Fruit fly (Drosophila melanogaster) whole organism, embryonic: Measurements from ENCODE around the gene CG6012.

Source experiments
- ATbp ChIP-seq: fragments of 200-800 bp; sonication (Bioruptor generic); optimal IDR thresholded peaks from 2 replicates; lab custom pipeline; 2017; ENCODE audit warnings: missing biosample characterization, mild to moderate bottlenecking, missing genetic modification characterization, missing genetic modification reagents
- Abd-B ChIP-seq: fragments of 200-800 bp; sonication (Bioruptor generic); optimal IDR thresholded peaks from 2 replicates; lab custom pipeline; 2018; ENCODE audit warnings: missing biosample characterization, mild to moderate bottlenecking, missing genetic modification characterization, moderate library complexity
- Adf1 ChIP-seq: fragments of 200-800 bp; sonication (Bioruptor generic); IDR thresholded peaks from 2 replicates; pipeline ENCODE4 v1.3.6; 2022; ENCODE audit warnings: missing biosample characterization, missing genetic modification characterization
- Asciz ChIP-seq: fragments of 200-800 bp; sonication (Bioruptor generic); optimal IDR thresholded peaks from 2 replicates; lab custom pipeline; 2017; ENCODE audit warnings: missing biosample characterization, mild to moderate bottlenecking, missing genetic modification characterization, missing genetic modification reagents
- B-H1 ChIP-seq: fragments of 200-800 bp; sonication (Bioruptor generic); IDR thresholded peaks from 3 replicates; pipeline ENCODE4 v1.3.6; 2022; ENCODE audit warnings: missing biosample characterization, missing genetic modification characterization
- CG10462 ChIP-seq: fragments of 200-800 bp; sonication (Bioruptor generic); optimal IDR thresholded peaks from 2 replicates; lab custom pipeline; 2016; ENCODE audit warnings: missing biosample characterization, missing genetic modification characterization
- CG10543 ChIP-seq: fragments of 200-800 bp; sonication (Bioruptor generic); optimal IDR thresholded peaks from 3 replicates; lab custom pipeline; 2017; ENCODE audit warnings: missing biosample characterization, mild to moderate bottlenecking, missing genetic modification characterization, moderate library complexity
- CG15269 ChIP-seq: fragments of 200-800 bp; sonication (Bioruptor generic); optimal IDR thresholded peaks from 2 replicates; lab custom pipeline; 2018; ENCODE audit warnings: missing biosample characterization, mild to moderate bottlenecking, missing genetic modification characterization, moderate library complexity
- CG17359 ChIP-seq: fragments of 200-800 bp; sonication (Bioruptor generic); optimal IDR thresholded peaks from 3 replicates; lab custom pipeline; 2018; ENCODE audit warnings: missing biosample characterization, mild to moderate bottlenecking, missing genetic modification characterization, moderate library complexity
- CG17361 ChIP-seq: fragments of 200-800 bp; sonication (Bioruptor generic); IDR thresholded peaks from 3 replicates; pipeline ENCODE4 v1.3.6; 2022; ENCODE audit warnings: missing biosample characterization, missing genetic modification characterization
- CG17568 ChIP-seq: fragments of 200-800 bp; sonication (Bioruptor generic); optimal IDR thresholded peaks from 2 replicates; lab custom pipeline; 2018; ENCODE audit warnings: missing biosample characterization, mild to moderate bottlenecking, missing genetic modification characterization, moderate library complexity
- CG17802 ChIP-seq: fragments of 200-800 bp; sonication (Bioruptor generic); optimal IDR thresholded peaks from 2 replicates; lab custom pipeline; 2018; ENCODE audit warnings: missing biosample characterization, mild to moderate bottlenecking, missing genetic modification characterization, moderate library complexity
- CG31224 ChIP-seq: fragments of 200-800 bp; sonication (Bioruptor generic); IDR thresholded peaks from 2 replicates; pipeline ENCODE4 v1.3.6; 2022; ENCODE audit warnings: missing biosample characterization, missing genetic modification characterization
- CG32532 ChIP-seq: fragments of 200-800 bp; sonication (Bioruptor generic); IDR thresholded peaks from 2 replicates; pipeline ENCODE4 v1.3.6; 2022; ENCODE audit warnings: missing biosample characterization, missing genetic modification characterization
- CG34376 ChIP-seq: fragments of 200-800 bp; sonication (Bioruptor generic); optimal IDR thresholded peaks from 2 replicates; lab custom pipeline; 2018; ENCODE audit warnings: missing biosample characterization, mild to moderate bottlenecking, missing genetic modification characterization
- CG3726 ChIP-seq: fragments of 200-800 bp; sonication (Bioruptor generic); IDR thresholded peaks from 3 replicates; pipeline ENCODE4, ENCODE4 v1.3.6; 2022; ENCODE audit warnings: missing biosample characterization, missing genetic modification characterization
- CG6175 ChIP-seq: fragments of 200-800 bp; sonication (Bioruptor generic); IDR thresholded peaks from 3 replicates; pipeline ENCODE4 v1.3.6; 2022; ENCODE audit warnings: missing biosample characterization, missing genetic modification characterization
- Dbx ChIP-seq: fragments of 200-800 bp; sonication (Bioruptor generic); IDR thresholded peaks from 3 replicates; pipeline ENCODE4 v1.3.6; 2022; ENCODE audit warnings: missing biosample characterization, missing genetic modification characterization
- Ets65A ChIP-seq: fragments of 200-800 bp; sonication (Bioruptor generic); peaks from one replicate; lab custom pipeline; 2016; ENCODE audit warnings: missing biosample characterization, missing genetic modification characterization
- HHEX ChIP-seq: fragments of 200-800 bp; sonication (Bioruptor generic); optimal IDR thresholded peaks from 3 replicates; lab custom pipeline; 2017; ENCODE audit warnings: missing biosample characterization, mild to moderate bottlenecking, missing genetic modification characterization, missing genetic modification reagents
- Lhr ChIP-seq: fragments of 200-800 bp; sonication (Bioruptor generic); optimal IDR thresholded peaks from 3 replicates; lab custom pipeline; 2017; ENCODE audit warnings: mild to moderate bottlenecking, missing biosample characterization, missing genetic modification reagents, missing genetic modification characterization
- Lim3 ChIP-seq: fragments of 200-800 bp; sonication (Bioruptor generic); IDR thresholded peaks from 2 replicates; pipeline ENCODE4 v1.3.6; 2022; ENCODE audit warnings: missing biosample characterization, missing genetic modification characterization
- Med ChIP-seq: fragments of 200-800 bp; sonication (Bioruptor generic); peaks from one replicate; lab custom pipeline; 2016; ENCODE audit warnings: missing biosample characterization, missing genetic modification characterization, mild to moderate bottlenecking, inconsistent platforms, moderate library complexity
- Nf-YA ChIP-seq: fragments of 200-800 bp; sonication (Bioruptor generic); IDR thresholded peaks from 2 replicates; pipeline ENCODE4 v1.3.6; 2022; ENCODE audit warnings: missing biosample characterization, missing genetic modification characterization
- Pdp1 ChIP-seq, 2 experiments: fragments of 200-800 bp; sonication (Bioruptor generic); optimal IDR thresholded peaks; 3 replicates each; lab custom pipeline; 2016; ENCODE audit warnings: missing biosample characterization in 2 of 2, missing genetic modification characterization in 2 of 2, mild to moderate bottlenecking in 1 of 2, moderate library complexity in 1 of 2
- Six4 ChIP-seq: fragments of 200-800 bp; sonication (Bioruptor generic); optimal IDR thresholded peaks from 2 replicates; lab custom pipeline; 2016; ENCODE audit warnings: missing biosample characterization, missing genetic modification characterization
- TFAM ChIP-seq: fragments of 200-800 bp; sonication (Bioruptor generic); optimal IDR thresholded peaks from 2 replicates; lab custom pipeline; 2017; ENCODE audit warnings: missing biosample characterization, missing genetic modification characterization, inconsistent platforms
- YL-1 ChIP-seq: fragments of 200-800 bp; sonication (Bioruptor generic); optimal IDR thresholded peaks from 3 replicates; lab custom pipeline; 2017; ENCODE audit warnings: missing biosample characterization, mild to moderate bottlenecking, missing genetic modification characterization
- cas ChIP-seq: fragments of 200-800 bp; sonication (Bioruptor generic); IDR thresholded peaks from 2 replicates; pipeline ENCODE4 v1.3.6; 2022; ENCODE audit warnings: missing biosample characterization, missing genetic modification characterization
- crc ChIP-seq: fragments of 200-800 bp; sonication (Bioruptor generic); optimal IDR thresholded peaks from 2 replicates; lab custom pipeline; 2016; ENCODE audit warnings: missing biosample characterization, missing genetic modification characterization
- cwo ChIP-seq: fragments of 200-800 bp; sonication (Bioruptor generic); optimal IDR thresholded peaks from 3 replicates; lab custom pipeline; 2017; ENCODE audit warnings: missing biosample characterization, missing genetic modification characterization, mild to moderate bottlenecking, moderate library complexity, missing genetic modification reagents
- exex ChIP-seq: fragments of 200-800 bp; sonication (Bioruptor generic); optimal IDR thresholded peaks from 4 replicates; lab custom pipeline; 2018; ENCODE audit warnings: missing biosample characterization, mild to moderate bottlenecking, missing genetic modification characterization, moderate library complexity
- ham ChIP-seq: fragments of 200-800 bp; sonication (Bioruptor generic); IDR thresholded peaks from 2 replicates; pipeline ENCODE4 v1.3.6; 2022; ENCODE audit warnings: missing biosample characterization, missing genetic modification characterization
- hb ChIP-seq: fragments of 200-800 bp; sonication (Bioruptor generic); IDR thresholded peaks from 3 replicates; pipeline ENCODE4 v1.3.6; 2022; ENCODE audit warnings: missing biosample characterization, missing genetic modification characterization; ENCODE audit not compliant: partially characterized antibody
- org-1 ChIP-seq: fragments of 200-800 bp; sonication (Bioruptor generic); optimal IDR thresholded peaks from 2 replicates; lab custom pipeline; 2017; ENCODE audit warnings: missing biosample characterization, missing genetic modification characterization
- otp ChIP-seq: fragments of 200-800 bp; sonication (Bioruptor generic); IDR thresholded peaks from 3 replicates; pipeline ENCODE4, ENCODE4 v1.3.6; 2022; ENCODE audit warnings: missing biosample characterization, missing genetic modification characterization
- scrt ChIP-seq: fragments of 200-800 bp; sonication (Bioruptor generic); optimal IDR thresholded peaks from 2 replicates; lab custom pipeline; 2018; ENCODE audit warnings: missing biosample characterization, mild to moderate bottlenecking, missing genetic modification characterization, moderate library complexity
- sd ChIP-seq: fragments of 200-800 bp; sonication (Bioruptor generic); optimal IDR thresholded peaks from 3 replicates; lab custom pipeline; 2018; ENCODE audit warnings: missing biosample characterization, mild to moderate bottlenecking, missing genetic modification characterization, moderate library complexity
- sens ChIP-seq: fragments of 200-800 bp; sonication (Bioruptor generic); peaks from one replicate; lab custom pipeline; 2016; ENCODE audit warnings: missing biosample characterization, missing genetic modification characterization
- sug ChIP-seq: fragments of 200-800 bp; optimal IDR thresholded peaks from 2 replicates; lab custom pipeline; 2019; ENCODE audit warnings: missing biosample characterization, mild to moderate bottlenecking, missing genetic modification characterization, moderate library complexity
- trh ChIP-seq: fragments of 200-800 bp; sonication (Bioruptor generic); optimal IDR thresholded peaks from 2 replicates; lab custom pipeline; 2016; ENCODE audit warnings: missing biosample characterization, missing genetic modification characterization
- unc-4 ChIP-seq: fragments of 200-800 bp; sonication (Bioruptor generic); IDR thresholded peaks from 2 replicates; pipeline ENCODE4 v1.3.6; 2022; ENCODE audit warnings: missing biosample characterization, missing genetic modification characterization; ENCODE audit not compliant: partially characterized antibody
- wdn ChIP-seq: fragments of 200-800 bp; sonication (Bioruptor generic); IDR thresholded peaks from 2 replicates; pipeline ENCODE4 v1.3.6; 2022; ENCODE audit warnings: missing biosample characterization, missing genetic modification characterization

CG6012 gene

dm6 chr2L:16886459-16886858 lies 25.2 kb upstream of the CG6012 start (continued):
- TF ChIP-seq org-1 (GFP tag; lab: Kevin White, UChicago) (no peak), CG17359 (tag; lab: Kevin White, UChicago) (no peak), sug (tag; lab: Kevin White, UChicago) (peak; percentile 44), cas (GFP tag; lab: Robert Waterston, UW) (no peak), crc (GFP tag; lab: Kevin White, UChicago) (no peak), scrt (GFP tag; lab: Kevin White, UChicago) (no peak), cwo (GFP tag; lab: Kevin White, UChicago) (no peak), CG3726 (no peak), Six4 (no peak), unc-4 (GFP tag; lab: Robert Waterston, UW) (no peak), YL-1 (GFP tag; lab: Kevin White, UChicago) (no peak), trh (GFP tag; lab: Kevin White, UChicago) (no peak), wdn (no peak), CG17802 (tag; lab: Kevin White, UChicago) (no peak)
- TF ChIP-seq, all 482 proteins: peak for 26

dm6 chr2L:16885347-16885746 lies 24.1 kb upstream of the CG6012 start:
- peak; percentile 50 for TF ChIP-seq Med (GFP tag; lab: Kevin White, UChicago)
- 0 out of 3 replicates have a peak, but pooled peaks have one; percentile 11 for TF ChIP-seq Dbx
- TF ChIP-seq Ets65A (GFP tag; lab: Kevin White, UChicago), result peak; percentile 31
- 0 out of 3 replicates have a peak, but pooled peaks have one; percentile 20 for TF ChIP-seq CG17361 (GFP tag; lab: Robert Waterston, UW)
- 0 out of 3 replicates have a peak, but pooled peaks have one; percentile 10 for TF ChIP-seq hb
- no peak for TF ChIP-seq Pdp1 (GFP tag; optimal IDR thresholded peaks at IDR 0.05; lab: Kevin White, UChicago)

- TF ChIP-seq CG31224 (no peak), sd (tag; lab: Kevin White, UChicago) (peak; percentile 49), exex (peak; percentile 86), Adf1 (GFP tag; lab: Robert Waterston, UW) (no peak), B-H1 (GFP tag; lab: Robert Waterston, UW) (no peak), Lhr (GFP tag; lab: Kevin White, UChicago) (no peak), CG17568 (GFP tag; lab: Kevin White, UChicago) (no peak)
These were observed 23.4 kb upstream of the CG6012 start for dm6 chr2L:16884702-16885101.

DNA sequence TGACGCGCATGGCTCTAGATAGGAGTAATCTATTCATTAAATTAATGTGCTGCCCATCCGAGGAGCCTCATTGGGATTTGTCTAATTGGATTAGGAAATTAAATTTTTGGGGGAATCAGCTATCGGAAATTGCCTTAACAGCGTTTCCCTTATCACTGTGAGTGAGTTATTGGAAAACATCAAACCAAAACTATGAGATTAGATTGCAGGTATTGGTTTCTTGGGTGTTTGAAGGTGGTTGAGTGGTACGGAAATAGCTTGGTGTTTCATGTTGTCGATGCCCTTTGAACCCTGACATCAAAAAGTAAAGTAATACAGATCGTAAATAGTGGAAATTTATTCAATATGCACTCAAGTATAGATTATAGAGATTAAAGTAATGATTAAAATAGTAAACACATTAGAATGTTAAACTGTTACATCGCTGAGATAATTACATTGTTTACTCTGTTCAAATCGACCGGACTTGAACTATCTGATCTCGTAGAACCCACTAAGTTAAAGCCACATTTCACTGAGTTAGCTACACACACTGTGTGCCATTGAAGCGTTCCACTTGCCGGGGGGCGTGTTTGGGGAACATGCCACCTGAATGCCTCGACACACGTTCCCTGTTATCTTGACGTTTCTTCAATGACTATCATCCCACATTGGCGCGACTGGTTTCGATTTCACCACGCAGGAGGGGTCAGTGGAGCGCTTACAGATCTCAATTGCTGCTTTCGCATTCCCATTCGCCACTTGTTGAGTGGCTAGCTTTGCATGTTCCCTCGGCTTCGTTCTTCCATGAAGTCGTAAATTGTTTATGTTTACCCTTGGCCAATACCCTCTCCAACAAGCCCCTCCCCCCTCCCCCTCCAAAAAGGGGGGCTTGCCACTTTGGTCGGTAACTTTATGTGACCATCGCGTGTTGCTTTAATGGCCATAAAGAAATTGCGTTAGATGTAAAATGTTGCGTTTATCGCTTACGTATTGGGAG lies 21.9 kb upstream of the CG6012 start:
- TF ChIP-seq Lim3 (GFP tag; lab: Robert Waterston, UW) (peak; percentile 10; the same call in 1 of the 2 replicates), CG15269 (tag; lab: Kevin White, UChicago) (peak; percentile 2), Dbx (0 out of 3 replicates have a peak, but pooled peaks have one; percentile 45), otp (GFP tag; lab: Robert Waterston, UW) (0 out of 3 replicates have a peak, but pooled peaks have one; percentile 32), HHEX (GFP tag; lab: Kevin White, UChicago) (peak; percentile 28), Asciz (GFP tag; lab: Kevin White, UChicago) (peak; percentile 6), scrt (GFP tag; lab: Kevin White, UChicago) (peak; percentile 61), CG6175 (GFP tag; lab: Robert Waterston, UW) (0 out of 3 replicates have a peak, but pooled peaks have one; percentile 52), TFAM (GFP tag; lab: Kevin White, UChicago) (no peak), CG10543 (peak; percentile 23), ATbp (GFP tag; lab: Kevin White, UChicago) (peak; percentile 21), ham (GFP tag; lab: Robert Waterston, UW) (0 out of 2 replicates have a peak, but pooled peaks have one; percentile 40), CG34376 (GFP tag; lab: Kevin White, UChicago) (peak; percentile 84), CG10462 (GFP tag; lab: Kevin White, UChicago) (no peak), sens (peak; percentile 13), Nf-YA (GFP tag; lab: Robert Waterston, UW) (0 out of 2 replicates have a peak, but pooled peaks have one; percentile 13), CG32532 (GFP tag; lab: Robert Waterston, UW) (peak; percentile 19; the same call in 1 of the 2 replicates), Abd-B (GFP tag; lab: Kevin White, UChicago) (peak; percentile 42), cwo (GFP tag; lab: Kevin White, UChicago) (peak; percentile 9)
